Fruit fly (Drosophila melanogaster): Measurements from ENCODE around the gene Rala.

The Rala gene

DNA sequence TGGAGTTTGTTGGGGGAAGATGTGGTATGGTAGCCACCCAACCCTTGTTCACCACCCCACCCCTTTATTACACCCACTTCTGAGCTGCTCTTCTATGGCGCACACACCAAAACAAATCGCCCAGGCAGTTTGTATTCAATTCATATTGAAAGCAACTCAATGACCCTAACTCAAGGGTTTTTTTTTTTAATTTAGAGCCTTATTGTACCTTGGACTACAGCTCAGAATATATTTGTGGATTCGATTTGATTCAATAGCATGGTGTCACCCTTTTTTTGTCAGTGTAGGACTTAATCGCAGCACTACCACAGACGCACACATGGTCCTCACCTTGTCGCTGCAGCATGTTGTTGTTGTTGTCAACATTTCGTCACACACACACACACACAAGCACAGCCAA lies 2.8 kb upstream of the Rala start (continued):
- peak in 1 of 2 experiments; percentile 15 for TF ChIP-seq chif (GFP tag; optimal IDR thresholded peaks at IDR 0.05)
- TF ChIP-seq CG7357 (GFP tag; IDR thresholded peaks at IDR 0.05) = 0 out of 3 replicates have a peak, but pooled peaks have one; percentile 22
- TF ChIP-seq bowl (GFP tag; IDR thresholded peaks at IDR 0.05) = no peak
- TF ChIP-seq pan (optimal IDR thresholded peaks at IDR 0.05) = no peak
- peak in 1 of 2 experiments; percentile 42 for TF ChIP-seq pan (GFP tag; optimal IDR thresholded peaks at IDR 0.05 in 1 of 2, IDR thresholded peaks at IDR 0.05 in 1 of 2)
- no peak for TF ChIP-seq nerfin-2 (GFP tag; IDR thresholded peaks at IDR 0.05; ENCODE audit: partially characterized antibody)
- TF ChIP-seq CG12236 (GFP tag; optimal IDR thresholded peaks at IDR 0.05) = no peak
- TF ChIP-seq CG5245 (GFP tag; optimal IDR thresholded peaks at IDR 0.05) = no peak
- 0 out of 2 replicates have a peak, but pooled peaks have one; percentile 7 for TF ChIP-seq CG32772 (GFP tag; IDR thresholded peaks at IDR 0.05)
- TF ChIP-seq Gug (GFP tag; IDR thresholded peaks at IDR 0.05) = 0 out of 4 replicates have a peak, but pooled peaks have one; percentile 8
- TF ChIP-seq CG11695 (GFP tag; IDR thresholded peaks at IDR 0.05) = no peak
- TF ChIP-seq her (GFP tag; optimal IDR thresholded peaks at IDR 0.05) = no peak
- TF ChIP-seq Asciz (GFP tag; optimal IDR thresholded peaks at IDR 0.05) = no peak
- peak; percentile 38 for TF ChIP-seq Sox102F (GFP tag; optimal IDR thresholded peaks at IDR 0.05)
- TF ChIP-seq bsh (GFP tag; optimal IDR thresholded peaks at IDR 0.05) = peak; percentile 43 to 53
- peak; percentile 41; the same call in 1 of the 2 replicates for TF ChIP-seq ttk (GFP tag; IDR thresholded peaks at IDR 0.05)
- TF ChIP-seq abd-A (tag; optimal IDR thresholded peaks at IDR 0.05) = no peak
- TF ChIP-seq cg (GFP tag; optimal IDR thresholded peaks at IDR 0.05) = no peak
- no peak for TF ChIP-seq fu2 (GFP tag; optimal IDR thresholded peaks at IDR 0.05)
- TF ChIP-seq CG18599 (GFP tag; optimal IDR thresholded peaks at IDR 0.05) = peak; percentile 42
- TF ChIP-seq CG32532 (GFP tag; IDR thresholded peaks at IDR 0.05) = 0 out of 2 replicates have a peak, but pooled peaks have one; percentile 16
- TF ChIP-seq Dbx (GFP tag; IDR thresholded peaks at IDR 0.05) = no peak
- 0 out of 2 replicates have a peak, but pooled peaks have one; percentile 8 for TF ChIP-seq esg (GFP tag; conservative IDR thresholded peaks at IDR 0.05)
- no peak for TF ChIP-seq tio (GFP tag; optimal IDR thresholded peaks at IDR 0.05)
- TF ChIP-seq CG17186 (GFP tag; optimal IDR thresholded peaks at IDR 0.05) = no peak
- TF ChIP-seq Bgb (GFP tag; IDR thresholded peaks at IDR 0.05; ENCODE audit: partially characterized antibody) = no peak
- TF ChIP-seq bcd (GFP tag; optimal IDR thresholded peaks at IDR 0.05) = peak; percentile 11
- 0 out of 2 replicates have a peak, but pooled peaks have one; percentile 18 for TF ChIP-seq Ada2b (GFP tag; IDR thresholded peaks at IDR 0.05)
- no peak for TF ChIP-seq CG10654 (GFP tag; optimal IDR thresholded peaks at IDR 0.05)
- TF ChIP-seq psq (GFP tag; optimal IDR thresholded peaks at IDR 0.05) = no peak
- no peak for TF ChIP-seq CG6175 (GFP tag; IDR thresholded peaks at IDR 0.05)
- TF ChIP-seq run (tag; optimal IDR thresholded peaks at IDR 0.05) = no peak
- no peak for TF ChIP-seq HLH4C (GFP tag; IDR thresholded peaks at IDR 0.05; ENCODE audit: partially characterized antibody)
- 0 out of 3 replicates have a peak, but pooled peaks have one; percentile 57 for TF ChIP-seq ci (GFP tag; IDR thresholded peaks at IDR 0.05)
- TF ChIP-seq CG12104 (GFP tag; optimal IDR thresholded peaks at IDR 0.05) = peak; percentile 13
- no peak for TF ChIP-seq CG10431 (GFP tag; optimal IDR thresholded peaks at IDR 0.05)
- no peak for TF ChIP-seq CG2889 (GFP tag; IDR thresholded peaks at IDR 0.05)
- no peak for TF ChIP-seq E2f2 (GFP tag; IDR thresholded peaks at IDR 0.05)
- TF ChIP-seq Spps (tag; optimal IDR thresholded peaks at IDR 0.05) = no peak
- TF ChIP-seq CG17568 (GFP tag; optimal IDR thresholded peaks at IDR 0.05) = no peak
- no peak for TF ChIP-seq CG15514 (GFP tag; optimal IDR thresholded peaks at IDR 0.05)
- no peak for TF ChIP-seq CG10565 (GFP tag; optimal IDR thresholded peaks at IDR 0.05)
- TF ChIP-seq Ptx1 (GFP tag; IDR thresholded peaks at IDR 0.05) = peak; percentile 35
- TF ChIP-seq grau (tag; optimal IDR thresholded peaks at IDR 0.05) = peak; percentile 0
- peak; percentile 30; the same call in 1 of the 2 replicates for TF ChIP-seq lmd (GFP tag; IDR thresholded peaks at IDR 0.05)
- TF ChIP-seq Hr51 (GFP tag; optimal IDR thresholded peaks at IDR 0.05) = peak in 1 of 2 experiments; percentile 32
- no peak for TF ChIP-seq CG6254 (GFP tag; optimal IDR thresholded peaks at IDR 0.05)
- TF ChIP-seq Dip2 (GFP tag; IDR thresholded peaks at IDR 0.05) = no peak
- TF ChIP-seq lilli (GFP tag; optimal IDR thresholded peaks at IDR 0.05) = no peak
- peak; percentile 60 for TF ChIP-seq Med (GFP tag)
